Worm (Caenorhabditis elegans): Measurements from ENCODE around the gene tag-77.

Gene tag-77

ce11 chrIV:8479346-8479745 is 31.0 kb downstream of the tag-77 start, which contains the start of gene hlh-12:
hlh-12 (minus strand) TSS chrIV:8479446.
- TF ChIP-seq ham-2 (GFP tag; optimal IDR thresholded peaks at IDR 0.05) (no peak), nhr-76 (tag; optimal IDR thresholded peaks at IDR 0.05) (no peak), hlh-1 (tag; optimal IDR thresholded peaks at IDR 0.05) (no peak), bed-3 (GFP tag; optimal IDR thresholded peaks at IDR 0.05) (no peak), zip-8 (tag; optimal IDR thresholded peaks at IDR 0.05) (no peak), lsy-2 (tag; optimal IDR thresholded peaks at IDR 0.05) (no peak), lin-13 (tag; optimal IDR thresholded peaks at IDR 0.05) (no peak), nhr-2 (tag; optimal IDR thresholded peaks at IDR 0.05) (no peak), ceh-39 (tag; optimal IDR thresholded peaks at IDR 0.05) (no peak), ztf-11 (tag; optimal IDR thresholded peaks at IDR 0.05) (no peak), cnd-1 (tag; optimal IDR thresholded peaks at IDR 0.05) (no peak), snpc-4 (tag; optimal IDR thresholded peaks at IDR 0.05) (no peak)

ce11 chrIV:8478516-8478915 is 31.8 kb downstream of the tag-77 start:
- TF ChIP-seq ztf-11 (tag; optimal IDR thresholded peaks at IDR 0.05): no peak
- TF ChIP-seq ceh-43 (GFP tag; optimal IDR thresholded peaks at IDR 0.05): no peak
- no peak for TF ChIP-seq bed-3 (GFP tag; optimal IDR thresholded peaks at IDR 0.05)
- TF ChIP-seq hlh-1 (tag; optimal IDR thresholded peaks at IDR 0.05): no peak
- TF ChIP-seq elt-1 (tag; optimal IDR thresholded peaks at IDR 0.05; ENCODE audit: borderline replicate concordance, insufficient read depth): no peak
- TF ChIP-seq unc-120 (tag; optimal IDR thresholded peaks at IDR 0.05; ENCODE audit: poor library complexity, severe bottlenecking): no peak
- no peak for TF ChIP-seq ces-1 (GFP tag; optimal IDR thresholded peaks at IDR 0.05)
- TF ChIP-seq mab-5 (tag; optimal IDR thresholded peaks at IDR 0.05): no peak
- TF ChIP-seq nhr-12 (tag; optimal IDR thresholded peaks at IDR 0.05): no peak
- no peak for TF ChIP-seq mep-1 (tag; optimal IDR thresholded peaks at IDR 0.05)
- no peak for TF ChIP-seq nhr-28 (tag; optimal IDR thresholded peaks at IDR 0.05)
- TF ChIP-seq lsy-2 (tag; optimal IDR thresholded peaks at IDR 0.05): no peak
- TF ChIP-seq cnd-1 (tag; optimal IDR thresholded peaks at IDR 0.05): no peak

- no peak for TF ChIP-seq ceh-43 (GFP tag; optimal IDR thresholded peaks at IDR 0.05)
- TF ChIP-seq zip-8 (tag; optimal IDR thresholded peaks at IDR 0.05): no peak
- TF ChIP-seq ham-2 (GFP tag; optimal IDR thresholded peaks at IDR 0.05): no peak
- TF ChIP-seq unc-39 (tag; optimal IDR thresholded peaks at IDR 0.05): no peak
- TF ChIP-seq sem-2 (GFP tag; optimal IDR thresholded peaks at IDR 0.05): no peak
Measured at ce11 chrIV:8476880-8477279, 33.5 kb downstream of the tag-77 start, which contains the start of gene spp-10. spp-10 (plus strand) TSS chrIV:8477180.

ce11 chrIV:8476166-8476565 is 34.2 kb downstream of the tag-77 start:
- TF ChIP-seq nhr-2 (tag; optimal IDR thresholded peaks at IDR 0.05) (no peak), mls-2 (tag; optimal IDR thresholded peaks at IDR 0.05) (no peak), flh-1 (GFP tag; optimal IDR thresholded peaks at IDR 0.05) (no peak), nhr-12 (tag; optimal IDR thresholded peaks at IDR 0.05) (no peak), M03D4.4 (tag; optimal IDR thresholded peaks at IDR 0.05) (no peak), snpc-4 (tag; optimal IDR thresholded peaks at IDR 0.05) (no peak), hlh-1 (tag; optimal IDR thresholded peaks at IDR 0.05) (peak; percentile 79), cnd-1 (tag; optimal IDR thresholded peaks at IDR 0.05) (no peak), unc-39 (tag; optimal IDR thresholded peaks at IDR 0.05) (no peak)

ce11 chrIV:8475030-8475679 is 35.2 kb downstream of the tag-77 start:
- TF ChIP-seq ztf-11 (tag; optimal IDR thresholded peaks at IDR 0.05) (no peak), nhr-28 (tag; optimal IDR thresholded peaks at IDR 0.05) (no peak), flh-1 (GFP tag; optimal IDR thresholded peaks at IDR 0.05) (no peak), mab-5 (tag; optimal IDR thresholded peaks at IDR 0.05) (no peak), unc-120 (tag; optimal IDR thresholded peaks at IDR 0.05; ENCODE audit: poor library complexity, severe bottlenecking) (no peak), ceh-43 (GFP tag; optimal IDR thresholded peaks at IDR 0.05) (no peak), nhr-76 (tag; optimal IDR thresholded peaks at IDR 0.05) (no peak), nhr-237 (tag; optimal IDR thresholded peaks at IDR 0.05) (no peak), mep-1 (tag; optimal IDR thresholded peaks at IDR 0.05) (no peak), ceh-83 (GFP tag; optimal IDR thresholded peaks at IDR 0.05) (no peak), unc-39 (tag; optimal IDR thresholded peaks at IDR 0.05) (no peak), lsy-2 (tag; optimal IDR thresholded peaks at IDR 0.05) (no peak), snpc-4 (tag; optimal IDR thresholded peaks at IDR 0.05) (no peak), unc-62 (GFP tag; optimal IDR thresholded peaks at IDR 0.05) (no peak), drap-1 (GFP tag; optimal IDR thresholded peaks at IDR 0.05) (no peak), nhr-2 (tag; optimal IDR thresholded peaks at IDR 0.05) (no peak), zip-8 (tag; optimal IDR thresholded peaks at IDR 0.05) (no peak)
